In the genomic region with DNA sequence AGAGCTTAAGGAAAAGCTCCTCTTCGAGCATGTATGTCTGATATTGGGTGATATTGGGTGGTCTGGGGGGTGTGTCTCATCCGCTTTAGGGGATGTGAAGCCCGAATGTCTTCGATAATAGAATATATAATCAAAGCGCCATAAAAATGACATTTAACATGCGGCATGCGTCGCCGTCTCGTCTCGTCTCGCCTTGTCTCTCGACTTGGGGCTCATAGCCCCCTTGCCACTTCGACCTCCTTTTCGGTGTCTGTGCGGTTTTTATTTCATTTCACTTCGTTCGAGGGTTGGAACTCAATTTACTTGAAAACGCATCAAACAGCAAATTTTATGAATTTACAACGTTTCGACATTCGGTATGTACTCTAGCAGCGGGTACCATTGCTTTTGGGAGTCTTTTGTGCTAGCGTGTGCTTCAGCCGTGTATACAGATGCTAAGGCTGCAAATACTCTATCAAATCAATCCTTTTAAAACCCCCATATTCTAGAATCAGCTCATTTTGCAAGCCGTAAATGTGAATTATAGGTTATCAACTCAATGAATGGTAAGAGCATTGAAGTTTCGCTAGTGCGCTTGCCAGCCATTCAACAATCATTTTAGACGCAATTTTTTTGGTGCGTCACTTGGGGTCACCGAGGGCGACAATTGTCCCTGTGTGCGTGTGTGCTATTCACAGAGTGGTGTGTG, we compare ENCODE assay signal across 1 fruit fly cellular context.
TF ChIP-seq lines count a peak whose summit lies in the region.

No protein-coding gene starts in this region.

TF ChIP-seq in whole organism, embryonic, 481 proteins besides CTCF, POLR2A, EP300 and RAD21 (continued from another document and continues in another):
- TF ChIP-seq gro (GFP tag; optimal IDR thresholded peaks at IDR 0.05; lab: Kevin White, UChicago) (peak; percentile 43), Atf3 (GFP tag; optimal IDR thresholded peaks at IDR 0.05; lab: Kevin White, UChicago) (peak; percentile 11), ash1 (GFP tag; optimal IDR thresholded peaks at IDR 0.05; lab: Kevin White, UChicago) (no peak), CG9932 (GFP tag; IDR thresholded peaks at IDR 0.05; lab: Robert Waterston, UW) (no peak), dpn (GFP tag; optimal IDR thresholded peaks at IDR 0.05; lab: Kevin White, UChicago) (peak; percentile 35 to 47), Atf6 (GFP tag; IDR thresholded peaks at IDR 0.05; lab: Robert Waterston, UW) (peak; percentile 52; the same call in 1 of the 2 replicates), Usf (GFP tag; optimal IDR thresholded peaks at IDR 0.05; lab: Kevin White, UChicago) (no peak), cg (GFP tag; optimal IDR thresholded peaks at IDR 0.05; lab: Kevin White, UChicago) (peak; percentile 19), Trl (optimal IDR thresholded peaks at IDR 0.05; lab: Kevin White, UChicago) (no peak), Trl (GFP tag; optimal IDR thresholded peaks at IDR 0.05; lab: Kevin White, UChicago) (peak; percentile 28), CG11456 (GFP tag; IDR thresholded peaks at IDR 0.05; lab: Robert Waterston, UW) (0 out of 3 replicates have a peak, but pooled peaks have one; percentile 60), CG1233 (GFP tag; optimal IDR thresholded peaks at IDR 0.05; lab: Kevin White, UChicago) (no peak), Nf-YA (GFP tag; IDR thresholded peaks at IDR 0.05; lab: Robert Waterston, UW) (no peak), CG6654 (GFP tag; optimal IDR thresholded peaks at IDR 0.05; lab: Kevin White, UChicago) (no peak), Dp (GFP tag; optimal IDR thresholded peaks at IDR 0.05; lab: Kevin White, UChicago) (no peak), Hey (tag; optimal IDR thresholded peaks at IDR 0.05; lab: Kevin White, UChicago) (no peak), Taf1 (GFP tag; IDR thresholded peaks at IDR 0.05; lab: Robert Waterston, UW) (no peak; the same call in 1 of the 2 replicates), ab (GFP tag; optimal IDR thresholded peaks at IDR 0.05; lab: Kevin White, UChicago) (no peak), Meics (GFP tag; optimal IDR thresholded peaks at IDR 0.05; lab: Kevin White, UChicago) (peak; percentile 10), Adf1 (GFP tag; IDR thresholded peaks at IDR 0.05; lab: Robert Waterston, UW) (0 out of 2 replicates have a peak, but pooled peaks have one; percentile 20), CG7745 (tag; optimal IDR thresholded peaks at IDR 0.05; lab: Kevin White, UChicago) (no peak), nom (GFP tag; optimal IDR thresholded peaks at IDR 0.05; lab: Kevin White, UChicago) (no peak), fd64A (GFP tag; optimal IDR thresholded peaks at IDR 0.05; lab: Kevin White, UChicago) (no peak), CG9609 (GFP tag; optimal IDR thresholded peaks at IDR 0.05; lab: Kevin White, UChicago) (peak; percentile 34), CG31388 (GFP tag; optimal IDR thresholded peaks at IDR 0.05; lab: Kevin White, UChicago) (no peak), gt (GFP tag; IDR thresholded peaks at IDR 0.05; lab: Robert Waterston, UW) (no peak), lola (GFP tag; optimal IDR thresholded peaks at IDR 0.05; lab: Kevin White, UChicago) (no peak), Rfx (GFP tag; IDR thresholded peaks at IDR 0.05; lab: Robert Waterston, UW) (peak; percentile 62; the same call in 1 of the 2 replicates), Sry-δ (GFP tag; optimal IDR thresholded peaks at IDR 0.05; lab: Kevin White, UChicago) (no peak), CG2202 (tag; optimal IDR thresholded peaks at IDR 0.05; lab: Kevin White, UChicago) (no peak), CG1832 (GFP tag; optimal IDR thresholded peaks at IDR 0.05; lab: Kevin White, UChicago) (no peak), NC2β (GFP tag; optimal IDR thresholded peaks at IDR 0.05; lab: Kevin White, UChicago) (no peak), z (GFP tag; IDR thresholded peaks at IDR 0.05; lab: Robert Waterston, UW) (no peak), CG4617 (GFP tag; optimal IDR thresholded peaks at IDR 0.05; lab: Kevin White, UChicago; ENCODE audit: borderline replicate concordance) (peak; percentile 0), CG11085 (GFP tag; IDR thresholded peaks at IDR 0.05; lab: Robert Waterston, UW) (no peak), CG14050 (GFP tag; IDR thresholded peaks at IDR 0.05; lab: Robert Waterston, UW) (peak; percentile 47; the same call in 2 of the 3 replicates), Eip74EF (GFP tag; optimal IDR thresholded peaks at IDR 0.05; lab: Kevin White, UChicago) (peak in 1 of 2 experiments; percentile 15), CG32772 (GFP tag; IDR thresholded peaks at IDR 0.05; lab: Robert Waterston, UW) (peak; percentile 70), CG13775 (GFP tag; optimal IDR thresholded peaks at IDR 0.05; lab: Kevin White, UChicago) (peak; percentile 3), CG10209 (GFP tag; optimal IDR thresholded peaks at IDR 0.05; lab: Kevin White, UChicago) (peak; percentile 40), Fer1 (GFP tag; optimal IDR thresholded peaks at IDR 0.05; lab: Kevin White, UChicago) (no peak), CG4424 (GFP tag; optimal IDR thresholded peaks at IDR 0.05; lab: Kevin White, UChicago) (no peak), CG11504 (tag; optimal IDR thresholded peaks at IDR 0.05; lab: Kevin White, UChicago) (peak; percentile 75), Max (GFP tag; optimal IDR thresholded peaks at IDR 0.05; lab: Kevin White, UChicago) (no peak), ac (GFP tag; optimal IDR thresholded peaks at IDR 0.05; lab: Kevin White, UChicago) (no peak), en (GFP tag; optimal IDR thresholded peaks at IDR 0.05; lab: Kevin White, UChicago) (no peak), CG12104 (GFP tag; optimal IDR thresholded peaks at IDR 0.05; lab: Kevin White, UChicago) (no peak), CG8478 (optimal IDR thresholded peaks at IDR 0.05; lab: Kevin White, UChicago) (no peak), CG31441 (GFP tag; IDR thresholded peaks at IDR 0.05; lab: Robert Waterston, UW) (no peak), CG33557 (GFP tag; optimal IDR thresholded peaks at IDR 0.05; lab: Kevin White, UChicago) (no peak), zen (tag; optimal IDR thresholded peaks at IDR 0.05; lab: Kevin White, UChicago) (no peak), CG11696 (GFP tag; IDR thresholded peaks at IDR 0.05; lab: Robert Waterston, UW) (no peak), CG10654 (GFP tag; optimal IDR thresholded peaks at IDR 0.05; lab: Kevin White, UChicago) (no peak), cwo (GFP tag; optimal IDR thresholded peaks at IDR 0.05; lab: Kevin White, UChicago) (no peak), Antp (GFP tag; optimal IDR thresholded peaks at IDR 0.05; lab: Kevin White, UChicago) (peak; percentile 35), jumu (GFP tag; optimal IDR thresholded peaks at IDR 0.05; lab: Kevin White, UChicago) (no peak), Lhr (GFP tag; optimal IDR thresholded peaks at IDR 0.05; lab: Kevin White, UChicago) (no peak), Sox100B (GFP tag; optimal IDR thresholded peaks at IDR 0.05; lab: Kevin White, UChicago) (peak; percentile 21), CG6683 (GFP tag; optimal IDR thresholded peaks at IDR 0.05; lab: Kevin White, UChicago) (no peak), fu2 (GFP tag; optimal IDR thresholded peaks at IDR 0.05; lab: Kevin White, UChicago) (no peak), CG2889 (GFP tag; IDR thresholded peaks at IDR 0.05; lab: Robert Waterston, UW) (no peak), sna (GFP tag; IDR thresholded peaks at IDR 0.05; lab: Robert Waterston, UW; ENCODE audit: partially characterized antibody) (no peak), Med (GFP tag; lab: Kevin White, UChicago) (peak; percentile 93), BtbVII (GFP tag; optimal IDR thresholded peaks at IDR 0.05; lab: Kevin White, UChicago) (no peak), sqz (GFP tag; optimal IDR thresholded peaks at IDR 0.05; lab: Kevin White, UChicago) (peak; percentile 55), CG9727 (GFP tag; optimal IDR thresholded peaks at IDR 0.05; lab: Kevin White, UChicago) (peak; percentile 11), CG14710 (tag; optimal IDR thresholded peaks at IDR 0.05; lab: Kevin White, UChicago) (no peak), CG4854 (GFP tag; optimal IDR thresholded peaks at IDR 0.05; lab: Kevin White, UChicago) (no peak), eyg (GFP tag; optimal IDR thresholded peaks at IDR 0.05; lab: Kevin White, UChicago) (no peak), dati (GFP tag; IDR thresholded peaks at IDR 0.05; lab: Robert Waterston, UW) (no peak), ro (GFP tag; IDR thresholded peaks at IDR 0.05; lab: Robert Waterston, UW) (no peak), croc (GFP tag; conservative IDR thresholded peaks at IDR 0.05; lab: Robert Waterston, UW) (peak; percentile 51; the same call in 2 of the 3 replicates), chinmo (GFP tag; IDR thresholded peaks at IDR 0.05; lab: Robert Waterston, UW; ENCODE audit: partially characterized antibody) (0 out of 4 replicates have a peak, but pooled peaks have one; percentile 13), sens-2 (GFP tag; IDR thresholded peaks at IDR 0.05; lab: Robert Waterston, UW) (no peak), trh (GFP tag; optimal IDR thresholded peaks at IDR 0.05; lab: Kevin White, UChicago) (no peak), scrt (GFP tag; optimal IDR thresholded peaks at IDR 0.05; lab: Kevin White, UChicago) (peak; percentile 35), CG7987 (GFP tag; optimal IDR thresholded peaks at IDR 0.05; lab: Kevin White, UChicago) (no peak), gcm2 (GFP tag; optimal IDR thresholded peaks at IDR 0.05; lab: Kevin White, UChicago) (no peak), CG11247 (GFP tag; IDR thresholded peaks at IDR 0.05; lab: Robert Waterston, UW) (no peak), CG17802 (tag; optimal IDR thresholded peaks at IDR 0.05; lab: Kevin White, UChicago) (no peak), HHEX (GFP tag; optimal IDR thresholded peaks at IDR 0.05; lab: Kevin White, UChicago) (peak; percentile 25), BEAF-32 (GFP tag; optimal IDR thresholded peaks at IDR 0.05; lab: Kevin White, UChicago) (no peak), ind (GFP tag; optimal IDR thresholded peaks at IDR 0.05; lab: Kevin White, UChicago) (peak; percentile 17), Hmx (GFP tag; optimal IDR thresholded peaks at IDR 0.05; lab: Kevin White, UChicago) (no peak), MBD-R2 (GFP tag; IDR thresholded peaks at IDR 0.05; lab: Robert Waterston, UW) (no peak; the same call in 1 of the 2 replicates), CG17912 (GFP tag; optimal IDR thresholded peaks at IDR 0.05; lab: Kevin White, UChicago) (no peak), Blimp-1 (GFP tag; optimal IDR thresholded peaks at IDR 0.05; lab: Kevin White, UChicago) (peak; percentile 35), CG11398 (GFP tag; optimal IDR thresholded peaks at IDR 0.05; lab: Kevin White, UChicago) (peak; percentile 19), Doc2 (GFP tag; IDR thresholded peaks at IDR 0.05; lab: Robert Waterston, UW) (no peak), peb (GFP tag; IDR thresholded peaks at IDR 0.05; lab: Robert Waterston, UW) (peak; percentile 45; the same call in 1 of the 2 replicates), stwl (tag; optimal IDR thresholded peaks at IDR 0.05; lab: Kevin White, UChicago) (no peak), CG7963 (GFP tag; IDR thresholded peaks at IDR 0.05; lab: Robert Waterston, UW; ENCODE audit: partially characterized antibody) (no peak), ATbp (GFP tag; optimal IDR thresholded peaks at IDR 0.05; lab: Kevin White, UChicago) (peak; percentile 71), lbe (GFP tag; optimal IDR thresholded peaks at IDR 0.05; lab: Kevin White, UChicago) (no peak), CG30403 (GFP tag; optimal IDR thresholded peaks at IDR 0.05; lab: Kevin White, UChicago) (peak; percentile 58), pros (GFP tag; optimal IDR thresholded peaks at IDR 0.05; lab: Kevin White, UChicago) (no peak), CG4707 (GFP tag; optimal IDR thresholded peaks at IDR 0.05; lab: Kevin White, UChicago) (no peak), CG15696 (tag; optimal IDR thresholded peaks at IDR 0.05; lab: Kevin White, UChicago) (no peak), Ssrp (tag; optimal IDR thresholded peaks at IDR 0.05; lab: Kevin White, UChicago) (peak; percentile 17), ssp (GFP tag; IDR thresholded peaks at IDR 0.05; lab: Robert Waterston, UW) (peak; percentile 56), org-1 (GFP tag; optimal IDR thresholded peaks at IDR 0.05; lab: Kevin White, UChicago) (peak; percentile 23), h (optimal IDR thresholded peaks at IDR 0.05; lab: Kevin White, UChicago) (no peak), CG8089 (GFP tag; optimal IDR thresholded peaks at IDR 0.05; lab: Kevin White, UChicago) (peak; percentile 29), CG10431 (GFP tag; optimal IDR thresholded peaks at IDR 0.05; lab: Kevin White, UChicago) (no peak), danr (GFP tag; IDR thresholded peaks at IDR 0.05; lab: Robert Waterston, UW) (no peak), CG8924 (tag; optimal IDR thresholded peaks at IDR 0.05; lab: Kevin White, UChicago) (peak; percentile 55), otp (GFP tag; IDR thresholded peaks at IDR 0.05; lab: Robert Waterston, UW) (peak; percentile 71; the same call in 2 of the 3 replicates), toy (GFP tag; IDR thresholded peaks at IDR 0.05; lab: Robert Waterston, UW) (no peak), B-H1 (GFP tag; IDR thresholded peaks at IDR 0.05; lab: Robert Waterston, UW) (no peak), chif (GFP tag; optimal IDR thresholded peaks at IDR 0.05; lab: Kevin White, UChicago) (peak; percentile 1 to 57), CG10366 (GFP tag; IDR thresholded peaks at IDR 0.05; lab: Robert Waterston, UW) (peak; percentile 55; the same call in 1 of the 2 replicates), ewg (GFP tag; optimal IDR thresholded peaks at IDR 0.05; lab: Kevin White, UChicago) (peak; percentile 42), CG6854 (GFP tag; optimal IDR thresholded peaks at IDR 0.05; lab: Kevin White, UChicago) (no peak), CG15479 (GFP tag; optimal IDR thresholded peaks at IDR 0.05; lab: Kevin White, UChicago) (no peak), Ravus (GFP tag; IDR thresholded peaks at IDR 0.05; lab: Robert Waterston, UW) (no peak), vvl (GFP tag; IDR thresholded peaks at IDR 0.05; lab: Robert Waterston, UW) (peak; percentile 55), crc (GFP tag; optimal IDR thresholded peaks at IDR 0.05; lab: Kevin White, UChicago) (no peak), Bteb2 (GFP tag; optimal IDR thresholded peaks at IDR 0.05; lab: Kevin White, UChicago) (peak; percentile 8), CG12155 (GFP tag; optimal IDR thresholded peaks at IDR 0.05; lab: Kevin White, UChicago) (no peak), Dek (tag; optimal IDR thresholded peaks at IDR 0.05; lab: Kevin White, UChicago) (peak; percentile 9), ci (GFP tag; IDR thresholded peaks at IDR 0.05; lab: Robert Waterston, UW) (peak; percentile 67; the same call in 2 of the 3 replicates), CG9437 (GFP tag; optimal IDR thresholded peaks at IDR 0.05; lab: Kevin White, UChicago) (no peak), D (optimal IDR thresholded peaks at IDR 0.05; lab: Kevin White, UChicago) (no peak), D (GFP tag; optimal IDR thresholded peaks at IDR 0.05; lab: Kevin White, UChicago) (no peak), run (tag; optimal IDR thresholded peaks at IDR 0.05; lab: Kevin White, UChicago) (peak; percentile 26), CG3838 (GFP tag; optimal IDR thresholded peaks at IDR 0.05; lab: Kevin White, UChicago) (no peak)
